Fruit fly (Drosophila melanogaster) S2 (cell line): ENCODE data around the gene mst.

Experiments used
- CG8478 ChIP-seq: fragments of >200 bp; optimal IDR thresholded peaks from 2 replicates; lab custom pipeline; 2018
- CTCF ChIP-seq, 2 experiments: fragments of >200 bp; optimal IDR thresholded peaks; 2 replicates each; lab custom pipeline; 2018

- TF ChIP-seq CTCF (optimal IDR thresholded peaks at IDR 0.05; lab: Kevin White, UChicago) = no peak
- no peak for TF ChIP-seq CG8478
These were observed 38.9 kb upstream of the mst start, which contains the start of the genes peng and sol for dm6 chrX:21349800-21350309.
